Fruit fly (Drosophila melanogaster): ENCODE results near the gene Whamy.

dm6 chr3R:9747900-9748663 lies 26.1 kb downstream of the Whamy start:
- no peak for TF ChIP-seq psq (optimal IDR thresholded peaks at IDR 0.05)
- no peak for TF ChIP-seq h (optimal IDR thresholded peaks at IDR 0.05)
- no peak for TF ChIP-seq insv (optimal IDR thresholded peaks at IDR 0.05)
- no peak for TF ChIP-seq Myc (optimal IDR thresholded peaks at IDR 0.05)

Measured in Kc167 (cell line).